Worm (Caenorhabditis elegans) whole organism, young adult: ENCODE measurements around the gene mau-8.

Experiments
- B0019.2 ChIP-seq: fragments of 200-800 bp; sonication (Bioruptor generic); conservative IDR thresholded peaks from 2 replicates; pipeline ENCODE4 v1.3.6; 2022; ENCODE audit warnings: missing genetic modification reagents, missing genetic modification characterization, missing compliant biosample characterization
- B0035.1 ChIP-seq: sonication (generic microtip); optimal IDR thresholded peaks from 2 replicates; lab custom pipeline; 2016; ENCODE audit warnings: missing genetic modification characterization, mild to moderate bottlenecking, missing compliant biosample characterization, missing genotype, missing genetic modification reagents
- B0261.1 ChIP-seq: sonication (generic microtip); optimal IDR thresholded peaks from 2 replicates; lab custom pipeline; 2016; ENCODE audit warnings: mild to moderate bottlenecking, missing genetic modification characterization, moderate library complexity, missing compliant biosample characterization
- B0336.3 ChIP-seq: fragments of 200-800 bp; sonication (Bioruptor generic); IDR thresholded peaks from 2 replicates; pipeline ENCODE4 v1.3.6; 2022; ENCODE audit warnings: missing genetic modification characterization, missing compliant biosample characterization
- F10E7.11 ChIP-seq: sonication (generic microtip); optimal IDR thresholded peaks from 2 replicates; lab custom pipeline; 2017; ENCODE audit warnings: mild to moderate bottlenecking, missing genetic modification characterization, moderate library complexity, missing compliant biosample characterization
- F22D6.2 ChIP-seq: sonication (generic microtip); optimal IDR thresholded peaks from 2 replicates; lab custom pipeline; 2016; ENCODE audit warnings: mild to moderate bottlenecking, missing genetic modification characterization, missing compliant biosample characterization
- F33H1.4 ChIP-seq: fragments of 200-800 bp; sonication (Bioruptor generic); IDR thresholded peaks from 2 replicates; pipeline ENCODE4 v1.3.6; 2022; ENCODE audit warnings: missing genetic modification reagents, missing genetic modification characterization, missing compliant biosample characterization
- F37B4.10 ChIP-seq: fragments of 200-800 bp; sonication (Bioruptor generic); IDR thresholded peaks from 2 replicates; pipeline ENCODE4 v1.3.6; 2022; ENCODE audit warnings: missing genetic modification characterization, missing compliant biosample characterization
- F55B11.4 ChIP-seq: sonication (generic microtip); optimal IDR thresholded peaks from 2 replicates; lab custom pipeline; 2016; ENCODE audit warnings: missing compliant biosample characterization, missing genetic modification characterization, borderline replicate concordance; ENCODE audit not compliant: insufficient read depth
- F57A8.1 ChIP-seq: fragments of 200-800 bp; sonication (Bioruptor generic); optimal IDR thresholded peaks from 2 replicates; lab custom pipeline; 2018; ENCODE audit warnings: mild to moderate bottlenecking, missing genetic modification characterization, moderate library complexity, missing compliant biosample characterization
- Y53G8AR.9 ChIP-seq: fragments of 200-800 bp; sonication (Bioruptor generic); conservative IDR thresholded peaks from 2 replicates; pipeline ENCODE4 v1.3.6; 2022; ENCODE audit warnings: missing genetic modification reagents, missing genetic modification characterization, missing compliant biosample characterization
- Y95B8A.8 ChIP-seq: fragments of 200-800 bp; sonication (Bioruptor generic); IDR thresholded peaks from 2 replicates; pipeline ENCODE4 v1.3.6; 2022; ENCODE audit warnings: missing genetic modification reagents, missing genetic modification characterization, missing compliant biosample characterization
- ZK185.1 ChIP-seq: sonication (generic microtip); optimal IDR thresholded peaks from 2 replicates; lab custom pipeline; 2016; ENCODE audit warnings: mild to moderate bottlenecking, missing genetic modification characterization, missing compliant biosample characterization; ENCODE audit not compliant: poor library complexity, severe bottlenecking
- aptf-2 ChIP-seq: fragments of 200-800 bp; sonication (Bioruptor generic); conservative IDR thresholded peaks from 2 replicates; pipeline ENCODE4 v1.3.6; 2022; ENCODE audit warnings: missing genetic modification reagents, missing genetic modification characterization, missing compliant biosample characterization
- atf-7 ChIP-seq: sonication (generic microtip); optimal IDR thresholded peaks from 2 replicates; lab custom pipeline; 2017; ENCODE audit warnings: mild to moderate bottlenecking, missing genetic modification characterization, missing compliant biosample characterization
- attf-3 ChIP-seq: fragments of 200-800 bp; sonication (Bioruptor generic); conservative IDR thresholded peaks from 2 replicates; pipeline ENCODE4 v1.3.6; 2022; ENCODE audit warnings: missing genetic modification reagents, missing genetic modification characterization, missing compliant biosample characterization
- bed-1 ChIP-seq: fragments of 200-800 bp; sonication (Bioruptor generic); IDR thresholded peaks from 2 replicates; pipeline ENCODE4 v1.3.6; 2022; ENCODE audit warnings: missing genetic modification reagents, missing genetic modification characterization, missing compliant biosample characterization
- cebp-1 ChIP-seq, 2 experiments: fragments of 200-800 bp in 1 of 2; sonication (Bioruptor generic) in 1 of 2; sonication (generic microtip) in 1 of 2; IDR thresholded peaks in 1 of 2; optimal IDR thresholded peaks in 1 of 2; 2 replicates each; pipeline versions ENCODE4 v1.3.6 to Lab custom; 2017 to 2022; ENCODE audit warnings: missing compliant biosample characterization in 2 of 2, missing genetic modification characterization in 2 of 2, mild to moderate bottlenecking in 1 of 2, missing genetic modification reagents in 1 of 2, moderate library complexity in 1 of 2
- cebp-2 ChIP-seq: fragments of 200-800 bp; sonication (Bioruptor generic); IDR thresholded peaks from 2 replicates; pipeline ENCODE4 v1.3.6; 2022; ENCODE audit warnings: missing genetic modification characterization, missing compliant biosample characterization
- ceh-27 ChIP-seq: fragments of 200-800 bp; sonication (Bioruptor generic); optimal IDR thresholded peaks from 2 replicates; lab custom pipeline; 2018; ENCODE audit warnings: mild to moderate bottlenecking, missing genetic modification characterization, moderate library complexity, missing compliant biosample characterization
- dox-1 ChIP-seq: fragments of 200-800 bp; sonication (Bioruptor generic); IDR thresholded peaks from 2 replicates; pipeline ENCODE4 v1.3.6; 2022; ENCODE audit warnings: missing genetic modification reagents, missing genetic modification characterization, missing compliant biosample characterization
- dpff-1 ChIP-seq: sonication (generic microtip); optimal IDR thresholded peaks from 2 replicates; lab custom pipeline; 2017; ENCODE audit warnings: mild to moderate bottlenecking, missing genetic modification characterization, missing compliant biosample characterization
- ekl-4 ChIP-seq: fragments of 200-800 bp; sonication (Bioruptor generic); IDR thresholded peaks from 2 replicates; pipeline ENCODE4 v1.3.6; 2022; ENCODE audit warnings: missing genetic modification reagents, missing genetic modification characterization, missing compliant biosample characterization
- him-1 ChIP-seq: sonication (generic microtip); optimal IDR thresholded peaks from 2 replicates; lab custom pipeline; 2016; ENCODE audit warnings: missing genotype, missing genetic modification reagents, missing genetic modification characterization, missing compliant biosample characterization
- hlh-12 ChIP-seq: sonication (generic microtip); optimal IDR thresholded peaks from 2 replicates; lab custom pipeline; 2016; ENCODE audit warnings: missing genetic modification characterization, missing compliant biosample characterization
- hlh-26 ChIP-seq: fragments of 200-800 bp; sonication (Bioruptor generic); conservative IDR thresholded peaks from 2 replicates; pipeline ENCODE4 v1.3.6; 2022; ENCODE audit warnings: missing genetic modification reagents, missing genetic modification characterization, missing compliant biosample characterization
- hmg-20 ChIP-seq: fragments of 200-800 bp; sonication (Bioruptor generic); IDR thresholded peaks from 2 replicates; pipeline ENCODE4 v1.3.6; 2022; ENCODE audit warnings: missing genetic modification reagents, missing genetic modification characterization, missing compliant biosample characterization
- lag-1 ChIP-seq: fragments of 200-800 bp; sonication (Bioruptor generic); IDR thresholded peaks from 2 replicates; pipeline ENCODE4 v1.3.6; 2022; ENCODE audit warnings: missing genetic modification reagents, missing genetic modification characterization, missing compliant biosample characterization
- let-526 ChIP-seq: fragments of 200-800 bp; sonication (Bioruptor generic); IDR thresholded peaks from 2 replicates; pipeline ENCODE4 v1.3.6; 2022; ENCODE audit warnings: missing genetic modification reagents, missing genetic modification characterization, missing compliant biosample characterization
- lin-35 ChIP-seq, 3 experiments: fragments of 150-350 bp in 2 of 3; sonication (generic microtip) in 1 of 3; optimal IDR thresholded peaks; 2 replicates each; lab custom pipeline; 2014 to 2018; ENCODE audit warnings: missing biosample characterization in 3 of 3, missing genetic modification characterization in 3 of 3, missing genetic modification reagents in 3 of 3
- lin-40 ChIP-seq: sonication (generic microtip); optimal IDR thresholded peaks from 2 replicates; lab custom pipeline; 2016; ENCODE audit warnings: missing genetic modification characterization, mild to moderate bottlenecking, missing compliant biosample characterization, missing genotype, missing genetic modification reagents
- lin-54 ChIP-seq: fragments of 200-800 bp; sonication (Bioruptor generic); optimal IDR thresholded peaks from 2 replicates; lab custom pipeline; 2018; ENCODE audit warnings: mild to moderate bottlenecking, missing genetic modification characterization, missing compliant biosample characterization
- lsl-1 ChIP-seq: fragments of 200-800 bp; sonication (Bioruptor generic); optimal IDR thresholded peaks from 2 replicates; lab custom pipeline; 2018; ENCODE audit warnings: mild to moderate bottlenecking, missing genetic modification characterization, moderate library complexity, missing compliant biosample characterization
- mxl-1 ChIP-seq: sonication (generic microtip); optimal IDR thresholded peaks from 2 replicates; lab custom pipeline; 2016; ENCODE audit warnings: missing genetic modification characterization, missing compliant biosample characterization
- nhr-120 ChIP-seq: fragments of 200-800 bp; sonication (Bioruptor generic); IDR thresholded peaks from 2 replicates; pipeline ENCODE4 v1.3.6; 2022; ENCODE audit warnings: missing genetic modification characterization, missing compliant biosample characterization
- nhr-27 ChIP-seq: fragments of 200-800 bp; sonication (Bioruptor generic); optimal IDR thresholded peaks from 2 replicates; lab custom pipeline; 2018; ENCODE audit warnings: mild to moderate bottlenecking, missing genetic modification characterization, moderate library complexity, missing compliant biosample characterization
- pbrm-1 ChIP-seq: fragments of 200-800 bp; sonication (Bioruptor generic); IDR thresholded peaks from 2 replicates; pipeline ENCODE4 v1.3.6; 2022; ENCODE audit warnings: missing genetic modification reagents, missing genetic modification characterization, missing compliant biosample characterization
- rpc-1 ChIP-seq, 2 experiments: fragments of 150-350 bp in 1 of 2; sonication (generic microtip) in 1 of 2; optimal IDR thresholded peaks; 2 replicates each; lab custom pipeline; 2014 to 2018; ENCODE audit warnings: missing biosample characterization in 1 of 2, missing genetic modification characterization in 1 of 2, missing genetic modification reagents in 1 of 2, missing genotype in 1 of 2
- snpc-1.1 ChIP-seq: sonication (generic microtip); optimal IDR thresholded peaks from 2 replicates; lab custom pipeline; 2017; ENCODE audit warnings: missing genetic modification characterization, mild to moderate bottlenecking, missing compliant biosample characterization, antibody characterized with exemption, moderate library complexity, missing genotype, missing genetic modification reagents; ENCODE audit not compliant: insufficient read depth
- snpc-1.3 ChIP-seq: sonication (generic microtip); optimal IDR thresholded peaks from 2 replicates; lab custom pipeline; 2017; ENCODE audit warnings: missing genetic modification characterization, mild to moderate bottlenecking, missing compliant biosample characterization, antibody characterized with exemption, moderate library complexity, missing genotype, missing genetic modification reagents; ENCODE audit not compliant: insufficient read depth
- snpc-3.4 ChIP-seq: sonication (generic microtip); optimal IDR thresholded peaks from 2 replicates; lab custom pipeline; 2017; ENCODE audit warnings: missing genetic modification characterization, mild to moderate bottlenecking, missing compliant biosample characterization, antibody characterized with exemption, moderate library complexity, missing genotype, missing genetic modification reagents
- snpc-4 ChIP-seq, 5 experiments: fragments of 150-350 bp in 1 of 5; sonication (generic microtip) in 4 of 5; optimal IDR thresholded peaks; 2 replicates each; lab custom pipeline; 2014 to 2018; ENCODE audit warnings: missing genetic modification characterization in 5 of 5, missing biosample characterization in 3 of 5, antibody characterized with exemption in 2 of 5, mild to moderate bottlenecking in 2 of 5, missing compliant biosample characterization in 2 of 5, missing genotype in 2 of 5, moderate library complexity in 2 of 5, missing genetic modification reagents in 1 of 5
- sptf-2 ChIP-seq: fragments of 200-800 bp; sonication (Bioruptor generic); optimal IDR thresholded peaks from 2 replicates; lab custom pipeline; 2018; ENCODE audit warnings: mild to moderate bottlenecking, missing genetic modification characterization, missing compliant biosample characterization
- tbp1 ChIP-seq: fragments of 200-800 bp; sonication (Bioruptor generic); optimal IDR thresholded peaks from 2 replicates; lab custom pipeline; 2018; ENCODE audit warnings: mild to moderate bottlenecking, missing genetic modification characterization, missing compliant biosample characterization
- xnd-1 ChIP-seq: sonication (generic microtip); optimal IDR thresholded peaks from 2 replicates; lab custom pipeline; 2016; ENCODE audit warnings: missing genotype, missing genetic modification reagents, missing genetic modification characterization, missing compliant biosample characterization
- ztf-25 ChIP-seq: fragments of 200-800 bp; sonication (Bioruptor generic); IDR thresholded peaks from 2 replicates; pipeline ENCODE4 v1.3.6; 2022; ENCODE audit warnings: missing genetic modification reagents, missing genetic modification characterization, missing compliant biosample characterization

mau-8 gene

ce11 chrIV:13398728-13399127 lies 20.9 kb downstream of the mau-8 start, which contains the start of gene Y62E10A.13 (continued):
- no peak for TF ChIP-seq ekl-4 (GFP tag; lab: Robert Waterston, UW)
- peak; percentile 25 for TF ChIP-seq lin-54 (GFP tag; lab: Kevin White, UChicago)
- no peak for TF ChIP-seq dox-1 (GFP tag; lab: Robert Waterston, UW)
- no peak for TF ChIP-seq B0261.1 (tag; lab: Kevin White, UChicago)
- peak; percentile 24 for TF ChIP-seq snpc-3.4 (tag; lab: Kevin White, UChicago)
- TF ChIP-seq him-1 = no peak
- TF ChIP-seq mxl-1 (tag; lab: Kevin White, UChicago) = no peak
- no peak for TF ChIP-seq rpc-1 (optimal IDR thresholded peaks at IDR 0.05; lab: Kevin White, UChicago)
- TF ChIP-seq rpc-1 (tag; optimal IDR thresholded peaks at IDR 0.05; lab: Kevin White, UChicago) = no peak
- TF ChIP-seq tbp1 (GFP tag; lab: Kevin White, UChicago) = no peak
- no peak for TF ChIP-seq snpc-4 (GFP tag; optimal IDR thresholded peaks at IDR 0.05; lab: Kevin White, UChicago)
- TF ChIP-seq snpc-4 (tag; optimal IDR thresholded peaks at IDR 0.05; lab: Kevin White, UChicago) = peak in 2 of 4 experiments; percentile 8 to 62
- TF ChIP-seq nhr-27 (tag; lab: Kevin White, UChicago) = no peak
- TF ChIP-seq snpc-1.1 (tag; lab: Kevin White, UChicago) = peak; percentile 14
- no peak for TF ChIP-seq F37B4.10 (GFP tag; lab: Robert Waterston, UW)
- peak; percentile 22 for TF ChIP-seq atf-7 (tag; lab: Kevin White, UChicago)
- TF ChIP-seq snpc-1.3 (tag; lab: Kevin White, UChicago) = peak; percentile 42
- TF ChIP-seq lin-40 (tag; lab: Kevin White, UChicago) = no peak
- no peak for TF ChIP-seq F33H1.4 (GFP tag; lab: Robert Waterston, UW)
- TF ChIP-seq lin-35 (GFP tag; optimal IDR thresholded peaks at IDR 0.05; lab: Kevin White, UChicago) = no peak
- no peak for TF ChIP-seq lag-1 (GFP tag; lab: Robert Waterston, UW)
- TF ChIP-seq F55B11.4 (tag; lab: Kevin White, UChicago) = no peak
- no peak for TF ChIP-seq hmg-20
- peak; percentile 84; the same call in 1 of the 2 replicates for TF ChIP-seq cebp-2 (GFP tag; lab: Robert Waterston, UW)
- no peak for TF ChIP-seq Y95B8A.8 (GFP tag; lab: Robert Waterston, UW)
- no peak for TF ChIP-seq F22D6.2 (tag; lab: Kevin White, UChicago)
- TF ChIP-seq dpff-1 (tag; lab: Kevin White, UChicago) = peak; percentile 25
- no peak for TF ChIP-seq xnd-1 (tag; lab: Kevin White, UChicago)
- TF ChIP-seq hlh-12 = no peak
- 0 out of 2 replicates have a peak, but pooled peaks have one; percentile 34 for TF ChIP-seq bed-1 (GFP tag; lab: Robert Waterston, UW)
- TF ChIP-seq cebp-1 (GFP tag; IDR thresholded peaks at IDR 0.05; lab: Robert Waterston, UW) = no peak
- TF ChIP-seq cebp-1 (tag; optimal IDR thresholded peaks at IDR 0.05; lab: Kevin White, UChicago) = no peak
- no peak for TF ChIP-seq let-526 (GFP tag; lab: Robert Waterston, UW)
- peak; percentile 43; the same call in 1 of the 2 replicates for TF ChIP-seq Y53G8AR.9 (GFP tag; lab: Robert Waterston, UW)
- no peak for TF ChIP-seq pbrm-1
- no peak for TF ChIP-seq ceh-27
- TF ChIP-seq attf-3 = no peak
- no peak for TF ChIP-seq B0035.1
- peak; percentile 61; the same call in 1 of the 2 replicates for TF ChIP-seq B0336.3 (GFP tag; lab: Robert Waterston, UW)
- TF ChIP-seq lsl-1 (GFP tag; lab: Kevin White, UChicago) = peak; percentile 28
- no peak for TF ChIP-seq nhr-120 (GFP tag; lab: Robert Waterston, UW)
- peak; percentile 53 for TF ChIP-seq F10E7.11 (tag; lab: Kevin White, UChicago)
- no peak for TF ChIP-seq F57A8.1 (GFP tag; lab: Kevin White, UChicago)
- TF ChIP-seq ZK185.1 (tag; lab: Kevin White, UChicago) = no peak
- no peak for TF ChIP-seq sptf-2 (GFP tag; lab: Kevin White, UChicago)
- no peak for TF ChIP-seq B0019.2 (GFP tag; lab: Robert Waterston, UW)
- TF ChIP-seq ztf-25 (GFP tag; lab: Robert Waterston, UW) = no peak
- no peak for TF ChIP-seq hlh-26 (GFP tag; lab: Robert Waterston, UW)
- no peak for TF ChIP-seq aptf-2 (GFP tag; lab: Robert Waterston, UW)
